Fruit fly (Drosophila melanogaster): ENCODE results near the gene Sf3b5.

Sf3b5 gene

dm6 chr3R:9050519-9051119 is 35.5 kb upstream of the Sf3b5 start, which contains the start of gene Nmdmc (continued):
- TF ChIP-seq BEAF-32 (GFP tag; optimal IDR thresholded peaks at IDR 0.05) (peak; percentile 44), NFAT (GFP tag; IDR thresholded peaks at IDR 0.05) (no peak), Meics (GFP tag; optimal IDR thresholded peaks at IDR 0.05) (no peak), chinmo (GFP tag; IDR thresholded peaks at IDR 0.05; ENCODE audit: partially characterized antibody) (no peak), unpg (GFP tag; optimal IDR thresholded peaks at IDR 0.05) (no peak), B-H1 (GFP tag; IDR thresholded peaks at IDR 0.05) (no peak), hkb (optimal IDR thresholded peaks at IDR 0.05) (peak; percentile 64), hkb (GFP tag; IDR thresholded peaks at IDR 0.05) (no peak), Myb (GFP tag; optimal IDR thresholded peaks at IDR 0.05) (peak; percentile 71), oc (tag; optimal IDR thresholded peaks at IDR 0.05) (no peak), NC2α (GFP tag; optimal IDR thresholded peaks at IDR 0.05) (no peak), CG8478 (optimal IDR thresholded peaks at IDR 0.05) (no peak), nmo (GFP tag; optimal IDR thresholded peaks at IDR 0.05) (peak; percentile 51), sna (GFP tag; IDR thresholded peaks at IDR 0.05; ENCODE audit: partially characterized antibody) (no peak), ATbp (GFP tag; optimal IDR thresholded peaks at IDR 0.05) (no peak), CG2116 (GFP tag; optimal IDR thresholded peaks at IDR 0.05) (peak; percentile 57), Tbp (GFP tag; optimal IDR thresholded peaks at IDR 0.05) (peak; percentile 58), ssp (GFP tag; IDR thresholded peaks at IDR 0.05) (no peak), tio (GFP tag; optimal IDR thresholded peaks at IDR 0.05) (no peak), CG6683 (GFP tag; optimal IDR thresholded peaks at IDR 0.05) (no peak), dimm (GFP tag; IDR thresholded peaks at IDR 0.05) (no peak), shn (GFP tag; optimal IDR thresholded peaks at IDR 0.05) (no peak), Lhr (GFP tag; optimal IDR thresholded peaks at IDR 0.05) (peak; percentile 60), CG13424 (tag; optimal IDR thresholded peaks at IDR 0.05) (no peak), Sin3A (optimal IDR thresholded peaks at IDR 0.05) (peak; percentile 77), Ets97D (GFP tag; optimal IDR thresholded peaks at IDR 0.05) (peak; percentile 38), bsh (GFP tag; optimal IDR thresholded peaks at IDR 0.05) (no peak), CG18619 (GFP tag; optimal IDR thresholded peaks at IDR 0.05) (no peak), hbn (GFP tag; IDR thresholded peaks at IDR 0.05; ENCODE audit: partially characterized antibody) (no peak), Abd-B (GFP tag; optimal IDR thresholded peaks at IDR 0.05) (peak; percentile 76), CG12236 (GFP tag; optimal IDR thresholded peaks at IDR 0.05) (no peak), CG11093 (GFP tag; IDR thresholded peaks at IDR 0.05) (no peak), CG16815 (GFP tag; optimal IDR thresholded peaks at IDR 0.05) (no peak), eve (GFP tag; optimal IDR thresholded peaks at IDR 0.05) (no peak), CG9727 (GFP tag; optimal IDR thresholded peaks at IDR 0.05) (no peak), CG8924 (tag; optimal IDR thresholded peaks at IDR 0.05) (no peak), mld (GFP tag; IDR thresholded peaks at IDR 0.05; ENCODE audit: partially characterized antibody) (no peak), zf30C (GFP tag; optimal IDR thresholded peaks at IDR 0.05) (no peak), zfh2 (GFP tag; optimal IDR thresholded peaks at IDR 0.05) (no peak), CG12155 (GFP tag; optimal IDR thresholded peaks at IDR 0.05) (no peak), Kr (GFP tag; optimal IDR thresholded peaks at IDR 0.05) (peak; percentile 1), CG9215 (GFP tag; IDR thresholded peaks at IDR 0.05) (no peak), Asciz (GFP tag; optimal IDR thresholded peaks at IDR 0.05) (no peak), Chrac-16 (GFP tag; optimal IDR thresholded peaks at IDR 0.05) (no peak), CG30020 (tag; optimal IDR thresholded peaks at IDR 0.05) (peak; percentile 14), tin (GFP tag; optimal IDR thresholded peaks at IDR 0.05) (no peak), Dll (GFP tag; IDR thresholded peaks at IDR 0.05; ENCODE audit: partially characterized antibody) (no peak), stwl (tag; optimal IDR thresholded peaks at IDR 0.05) (peak; percentile 77), sd (tag; optimal IDR thresholded peaks at IDR 0.05) (peak; percentile 11), Oli (tag; optimal IDR thresholded peaks at IDR 0.05) (no peak), abd-A (tag; optimal IDR thresholded peaks at IDR 0.05) (peak; percentile 81)

Data from whole organism, embryonic.